Worm (Caenorhabditis elegans): Measurements from ENCODE around the gene aipl-1.

aipl-1 gene

DNA sequence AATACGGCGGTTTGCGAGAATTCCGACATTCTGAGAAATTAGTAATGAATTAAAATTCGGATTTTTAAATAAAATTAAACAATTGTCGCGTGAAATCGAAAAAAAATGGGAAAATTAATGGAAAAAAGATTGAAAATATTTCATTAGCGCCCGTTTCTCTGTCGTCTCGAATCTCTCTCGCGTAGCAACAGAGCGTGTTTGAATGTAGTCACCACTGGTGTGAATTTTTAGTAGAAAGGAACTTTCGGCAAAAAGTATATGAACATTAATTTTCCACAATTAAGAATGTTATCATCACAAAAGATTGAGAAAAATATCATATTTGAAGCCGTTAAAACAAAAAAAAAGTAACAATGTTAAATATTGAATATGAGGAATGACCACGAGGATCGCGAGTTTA is at the start of gene aipl-1 (continued):
- TF ChIP-seq ztf-11 (tag; optimal IDR thresholded peaks at IDR 0.05), result peak in 1 of 2 experiments; percentile 67
- peak; percentile 6 for TF ChIP-seq nhr-237 (tag; optimal IDR thresholded peaks at IDR 0.05)
- TF ChIP-seq nhr-20 (tag; optimal IDR thresholded peaks at IDR 0.05), result peak; percentile 78
- TF ChIP-seq elt-2 (tag; optimal IDR thresholded peaks at IDR 0.05), result peak; percentile 21
- TF ChIP-seq swsn-7 (tag; optimal IDR thresholded peaks at IDR 0.05), result peak; percentile 63
- peak; percentile 88 to 95 for TF ChIP-seq lin-35 (GFP tag; optimal IDR thresholded peaks at IDR 0.05)
- TF ChIP-seq mep-1 (tag; optimal IDR thresholded peaks at IDR 0.05), result peak; percentile 84
- no peak for TF ChIP-seq sptf-1 (tag; optimal IDR thresholded peaks at IDR 0.05)
- peak; percentile 68 for TF ChIP-seq snpc-4 (tag; optimal IDR thresholded peaks at IDR 0.05)
- TF ChIP-seq irx-1 (tag; optimal IDR thresholded peaks at IDR 0.05), result peak; percentile 13
- no peak for TF ChIP-seq ceh-90 (tag; optimal IDR thresholded peaks at IDR 0.05)
- peak; percentile 47 for TF ChIP-seq fkh-10 (GFP tag; optimal IDR thresholded peaks at IDR 0.05)
- peak; percentile 87 for TF ChIP-seq fkh-8 (tag; optimal IDR thresholded peaks at IDR 0.05)
- no peak for TF ChIP-seq hlh-17 (GFP tag; optimal IDR thresholded peaks at IDR 0.05; ENCODE audit: borderline replicate concordance)
- no peak for TF ChIP-seq unc-98 (GFP tag; IDR thresholded peaks at IDR 0.05)
- no peak for TF ChIP-seq efl-3 (GFP tag; optimal IDR thresholded peaks at IDR 0.05)
- peak; percentile 14; the same call in 1 of the 2 replicates for TF ChIP-seq ceh-88 (GFP tag; IDR thresholded peaks at IDR 0.05)
- TF ChIP-seq egl-13 (tag; optimal IDR thresholded peaks at IDR 0.05), result no peak
- peak; percentile 49 for TF ChIP-seq unc-86 (tag; optimal IDR thresholded peaks at IDR 0.05)
- no peak for TF ChIP-seq unc-62 (GFP tag; optimal IDR thresholded peaks at IDR 0.05)
- TF ChIP-seq nhr-85 (tag), result peak; percentile 47
- no peak for TF ChIP-seq fkh-4 (tag; optimal IDR thresholded peaks at IDR 0.05; ENCODE audit: borderline replicate concordance)
- no peak for TF ChIP-seq ztf-4 (tag; optimal IDR thresholded peaks at IDR 0.05)
- TF ChIP-seq pag-3 (tag; optimal IDR thresholded peaks at IDR 0.05; ENCODE audit: borderline replicate concordance, insufficient read depth), result no peak
- TF ChIP-seq nhr-12 (tag; optimal IDR thresholded peaks at IDR 0.05), result no peak
- peak in 1 of 2 experiments; percentile 59 for TF ChIP-seq mdl-1 (tag; optimal IDR thresholded peaks at IDR 0.05)
- no peak for TF ChIP-seq aha-1 (tag; optimal IDR thresholded peaks at IDR 0.05)
- no peak for TF ChIP-seq ceh-63 (GFP tag; optimal IDR thresholded peaks at IDR 0.05)
- peak; percentile 89 for TF ChIP-seq pax-3 (tag; optimal IDR thresholded peaks at IDR 0.05)
- TF ChIP-seq efl-1 (optimal IDR thresholded peaks at IDR 0.05), result peak; percentile 90 to 92
- TF ChIP-seq efl-1 (GFP tag; optimal IDR thresholded peaks at IDR 0.05 in 1 of 2), result peak; percentile 88 to 99
- no peak for TF ChIP-seq sup-37 (GFP tag; optimal IDR thresholded peaks at IDR 0.05)

DNA sequence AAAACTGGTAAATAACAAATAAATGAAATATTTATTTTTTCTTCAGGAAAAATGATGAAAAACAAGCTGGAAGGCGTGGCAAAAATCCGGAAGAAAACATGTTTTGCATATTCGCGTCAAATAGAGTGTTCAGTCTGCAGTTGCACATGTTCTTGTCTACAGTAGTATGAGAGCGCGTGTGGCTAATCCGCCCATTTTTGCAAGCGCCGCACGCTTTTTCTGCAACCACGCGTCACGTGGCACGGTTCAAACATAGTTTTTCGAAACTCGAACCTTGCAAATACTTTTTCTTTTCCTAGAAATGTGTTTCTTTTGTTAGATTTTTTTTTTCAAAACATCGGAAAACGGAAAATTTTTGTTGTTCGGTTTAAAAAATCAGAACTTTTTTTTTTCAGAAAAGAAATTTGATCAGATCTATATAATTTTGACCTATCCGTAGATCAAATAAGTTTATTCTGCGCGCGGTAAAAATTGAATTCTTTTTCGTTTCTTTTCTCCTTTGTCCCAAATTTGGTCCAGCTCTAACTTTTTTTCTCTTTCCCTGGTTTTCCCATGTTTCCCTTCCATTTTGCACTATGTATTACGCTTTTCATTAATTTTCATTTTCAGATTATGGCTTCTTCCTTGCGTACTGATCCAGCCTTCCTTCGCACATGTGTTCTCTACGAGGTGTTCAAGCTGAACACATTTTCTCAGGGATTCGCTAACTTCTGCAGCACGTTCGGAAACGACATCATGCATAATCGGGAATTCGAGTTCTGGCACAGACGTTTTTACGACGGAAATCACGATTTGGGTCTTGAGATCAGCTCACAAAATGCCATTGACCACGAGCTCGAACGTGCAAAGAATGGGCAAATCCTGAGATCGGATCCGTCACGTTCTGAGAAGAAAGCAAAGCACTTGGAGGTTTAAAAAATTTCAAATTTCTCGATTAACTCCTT is 47.8 kb upstream of the aipl-1 start, which contains the start of gene Y75B12B.1:
Gene Y75B12B.1 (plus strand): TSS at position 603 of the 944 bp plus-strand sequence.
- TF ChIP-seq vab-15 (tag; optimal IDR thresholded peaks at IDR 0.05) (no peak), efl-1 (optimal IDR thresholded peaks at IDR 0.05) (no peak), efl-1 (GFP tag; optimal IDR thresholded peaks at IDR 0.05 in 1 of 2) (peak in 1 of 2 experiments; percentile 90), ztf-11 (tag; optimal IDR thresholded peaks at IDR 0.05) (no peak), mef-2 (tag; optimal IDR thresholded peaks at IDR 0.05) (no peak), ztf-4 (tag; optimal IDR thresholded peaks at IDR 0.05) (no peak), C16A3.4 (tag; optimal IDR thresholded peaks at IDR 0.05) (no peak), zip-4 (GFP tag; optimal IDR thresholded peaks at IDR 0.05) (no peak)

DNA sequence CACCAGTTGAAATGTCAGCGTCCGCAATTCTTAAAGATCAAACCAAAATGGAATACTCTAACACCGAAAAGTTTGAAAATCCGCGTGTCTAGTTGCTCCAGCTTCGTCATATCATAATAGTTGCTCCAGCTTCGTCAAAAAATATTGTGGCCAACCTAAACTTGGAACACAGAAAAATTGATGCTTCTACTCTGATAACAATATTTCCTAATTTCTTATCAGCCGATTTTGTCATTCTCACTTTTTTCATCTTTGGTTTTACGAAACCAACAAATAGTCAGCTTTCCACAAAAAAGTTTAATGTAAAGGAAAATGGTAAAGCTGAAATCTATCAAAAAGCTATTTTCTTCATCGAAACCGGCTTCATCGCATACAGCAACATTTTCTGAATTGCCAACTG is 45.8 kb upstream of the aipl-1 start, which contains the start of gene fbxa-84:
Gene fbxa-84 (plus strand): TSS at position 34 of the 400 bp plus-strand sequence.
- TF ChIP-seq alr-1 (tag; optimal IDR thresholded peaks at IDR 0.05; ENCODE audit: borderline replicate concordance), result no peak
- TF ChIP-seq efl-1 (optimal IDR thresholded peaks at IDR 0.05), result no peak
- peak in 1 of 2 experiments; percentile 83 for TF ChIP-seq efl-1 (GFP tag; optimal IDR thresholded peaks at IDR 0.05 in 1 of 2)
- TF ChIP-seq nhr-28 (tag; optimal IDR thresholded peaks at IDR 0.05), result no peak
- no peak for TF ChIP-seq fkh-10 (GFP tag; optimal IDR thresholded peaks at IDR 0.05)
- no peak for TF ChIP-seq elt-3 (tag; optimal IDR thresholded peaks at IDR 0.05)
- TF ChIP-seq lsy-2 (tag; optimal IDR thresholded peaks at IDR 0.05), result no peak
- TF ChIP-seq elt-2 (tag; optimal IDR thresholded peaks at IDR 0.05), result peak; percentile 5
